Fruit fly (Drosophila melanogaster): ENCODE results near the gene CG13251.

The CG13251 gene

dm6 chr3L:20676468-20676867, 39.5 kb downstream of the CG13251 start:
- TF ChIP-seq noc (tag; optimal IDR thresholded peaks at IDR 0.05) = no peak

- TF ChIP-seq noc (tag; optimal IDR thresholded peaks at IDR 0.05) = no peak
These were observed 48.1 kb downstream of the CG13251 start for dm6 chr3L:20685079-20685478.

dm6 chr3L:20687134-20687787, 50.3 kb downstream of the CG13251 start:
- TF ChIP-seq noc (tag; optimal IDR thresholded peaks at IDR 0.05) = no peak

dm6 chr3L:20688194-20688785, 51.3 kb downstream of the CG13251 start:
- TF ChIP-seq noc (tag; optimal IDR thresholded peaks at IDR 0.05) = no peak

- no peak for TF ChIP-seq noc (tag; optimal IDR thresholded peaks at IDR 0.05)
These were observed 53.1 kb downstream of the CG13251 start for dm6 chr3L:20690074-20690473.

Measured in whole organism, larva.